Worm (Caenorhabditis elegans) whole organism, L1 larva: ENCODE measurements around the gene acdh-2.

ENCODE experiments used
- C34B4.2 ChIP-seq: sonication (generic microtip); optimal IDR thresholded peaks from 2 replicates; lab custom pipeline; 2017; ENCODE audit warnings: mild to moderate bottlenecking, missing genetic modification characterization, missing compliant biosample characterization
- Y116A8C.19 ChIP-seq: sonication (generic microtip); optimal IDR thresholded peaks from 2 replicates; lab custom pipeline; 2016; ENCODE audit warnings: missing compliant biosample characterization, missing genetic modification characterization, borderline replicate concordance
- ceh-8 ChIP-seq: fragments of 200-800 bp; sonication (Bioruptor generic); optimal IDR thresholded peaks from 2 replicates; lab custom pipeline; 2018; ENCODE audit warnings: mild to moderate bottlenecking, missing genetic modification characterization, moderate library complexity, missing compliant biosample characterization
- ceh-88 ChIP-seq: fragments of 200-800 bp; sonication (Bioruptor generic); IDR thresholded peaks from 2 replicates; pipeline ENCODE4 v1.3.6; 2022; ENCODE audit warnings: missing genetic modification characterization, missing compliant biosample characterization
- efl-1 ChIP-seq, 4 experiments: fragments of 150-350 bp; optimal IDR thresholded peaks in 3 of 4; peaks in 1 of 4; 1 replicate in 1 of 4; 2 replicates in 3 of 4; lab custom pipeline; 2014; ENCODE audit warnings: missing biosample characterization in 2 of 4, missing genetic modification characterization in 2 of 4, missing genetic modification reagents in 2 of 4
- egl-13 ChIP-seq: sonication (generic microtip); optimal IDR thresholded peaks from 2 replicates; lab custom pipeline; 2016; ENCODE audit warnings: missing genotype, missing genetic modification reagents, missing genetic modification characterization, missing compliant biosample characterization
- elt-2 ChIP-seq: sonication (generic microtip); optimal IDR thresholded peaks from 2 replicates; lab custom pipeline; 2016; ENCODE audit warnings: missing genetic modification characterization, mild to moderate bottlenecking, inconsistent platforms, missing compliant biosample characterization, missing genetic modification reagents
- elt-3 ChIP-seq, 6 experiments: fragments of 150-350 bp in 1 of 6; sonication (generic microtip); optimal IDR thresholded peaks; 2 replicates each; lab custom pipeline; 2017 to 2018; ENCODE audit warnings: missing biosample characterization in 6 of 6, missing genetic modification characterization in 6 of 6, inconsistent platforms in 1 of 6
- fkh-10 ChIP-seq: sonication (generic microtip); optimal IDR thresholded peaks from 2 replicates; lab custom pipeline; 2017; ENCODE audit warnings: missing biosample characterization, missing genetic modification reagents, missing genetic modification characterization
- irx-1 ChIP-seq: sonication (generic microtip); optimal IDR thresholded peaks from 2 replicates; lab custom pipeline; 2016; ENCODE audit warnings: missing genetic modification characterization, missing compliant biosample characterization
- isw-1 ChIP-seq: fragments of 200-800 bp; sonication (Bioruptor generic); IDR thresholded peaks from 2 replicates; pipeline ENCODE4 v1.3.6; 2022; ENCODE audit warnings: missing genetic modification characterization, missing compliant biosample characterization
- jun-1 ChIP-seq: fragments of 150-350 bp; optimal IDR thresholded peaks from 2 replicates; lab custom pipeline; 2014; ENCODE audit warnings: missing biosample characterization, missing genetic modification reagents, missing genetic modification characterization
- lin-14 ChIP-seq: fragments of 200-800 bp; sonication (Bioruptor generic); optimal IDR thresholded peaks from 2 replicates; lab custom pipeline; 2018; ENCODE audit warnings: mild to moderate bottlenecking, missing genetic modification characterization, moderate library complexity, missing compliant biosample characterization
- lin-35 ChIP-seq, 2 experiments: fragments of 150-350 bp; optimal IDR thresholded peaks; 2 replicates each; lab custom pipeline; 2014; ENCODE audit warnings: missing biosample characterization in 2 of 2, missing genetic modification characterization in 2 of 2, missing genetic modification reagents in 2 of 2
- lir-3 ChIP-seq: sonication (generic microtip); optimal IDR thresholded peaks from 2 replicates; lab custom pipeline; 2016; ENCODE audit warnings: mild to moderate bottlenecking, missing genetic modification characterization, moderate library complexity, missing compliant biosample characterization; ENCODE audit not compliant: poor library complexity
- lsy-2 ChIP-seq, 2 experiments: fragments of 150-350 bp; optimal IDR thresholded peaks; 2 replicates each; lab custom pipeline; 2014; ENCODE audit warnings: missing biosample characterization in 2 of 2, missing genetic modification characterization in 2 of 2
- mab-9 ChIP-seq: fragments of 200-800 bp; sonication (Bioruptor generic); IDR thresholded peaks from 2 replicates; pipeline ENCODE4 v1.3.6; 2022; ENCODE audit warnings: missing genetic modification reagents, missing genetic modification characterization, missing compliant biosample characterization
- mef-2 ChIP-seq: fragments of 150-350 bp; optimal IDR thresholded peaks from 2 replicates; lab custom pipeline; 2014; ENCODE audit warnings: missing biosample characterization, missing genetic modification characterization
- mep-1 ChIP-seq: fragments of 150-350 bp; optimal IDR thresholded peaks from 2 replicates; lab custom pipeline; 2014; ENCODE audit warnings: missing biosample characterization, missing genetic modification characterization
- nhr-12 ChIP-seq: sonication (generic microtip); optimal IDR thresholded peaks from 2 replicates; lab custom pipeline; 2017; ENCODE audit warnings: missing biosample characterization, missing genetic modification characterization
- nhr-20 ChIP-seq: sonication (generic microtip); optimal IDR thresholded peaks from 2 replicates; lab custom pipeline; 2016; ENCODE audit warnings: mild to moderate bottlenecking, missing genetic modification characterization, missing compliant biosample characterization
- nhr-71 ChIP-seq: sonication (generic microtip); optimal IDR thresholded peaks from 2 replicates; lab custom pipeline; 2016; ENCODE audit warnings: mild to moderate bottlenecking, missing genetic modification characterization, moderate library complexity, missing compliant biosample characterization
- nhr-84 ChIP-seq: sonication (generic microtip); optimal IDR thresholded peaks from 2 replicates; lab custom pipeline; 2017; ENCODE audit warnings: missing biosample characterization, missing genetic modification characterization
- nhr-85 ChIP-seq: sonication (generic microtip); peaks from one replicate; lab custom pipeline; 2016; ENCODE audit warnings: missing genetic modification characterization, inconsistent platforms, missing compliant biosample characterization
- nhr-90 ChIP-seq: sonication (generic microtip); optimal IDR thresholded peaks from 2 replicates; lab custom pipeline; 2016; ENCODE audit warnings: mild to moderate bottlenecking, missing genetic modification characterization, missing compliant biosample characterization; ENCODE audit not compliant: poor library complexity
- pqm-1 ChIP-seq: sonication (generic microtip); optimal IDR thresholded peaks from 3 replicates; lab custom pipeline; 2017; ENCODE audit warnings: missing biosample characterization, missing genetic modification characterization
- snu-23 ChIP-seq: sonication (generic microtip); optimal IDR thresholded peaks from 2 replicates; lab custom pipeline; 2016; ENCODE audit warnings: missing genetic modification characterization, missing compliant biosample characterization
- sox-4 ChIP-seq: sonication (generic microtip); optimal IDR thresholded peaks from 2 replicates; lab custom pipeline; 2016; ENCODE audit warnings: missing genetic modification characterization, missing compliant biosample characterization
- tlp-1 ChIP-seq: fragments of 150-350 bp; optimal IDR thresholded peaks from 2 replicates; lab custom pipeline; 2014; ENCODE audit warnings: missing biosample characterization, missing genetic modification characterization
- unc-30 ChIP-seq: sonication (generic microtip); optimal IDR thresholded peaks from 2 replicates; lab custom pipeline; 2017; ENCODE audit warnings: missing biosample characterization, missing genetic modification characterization
- zip-4 ChIP-seq: fragments of 200-800 bp; sonication (Bioruptor generic); optimal IDR thresholded peaks from 2 replicates; lab custom pipeline; 2018; ENCODE audit warnings: mild to moderate bottlenecking, missing genetic modification characterization, moderate library complexity, missing compliant biosample characterization

The acdh-2 gene

DNA sequence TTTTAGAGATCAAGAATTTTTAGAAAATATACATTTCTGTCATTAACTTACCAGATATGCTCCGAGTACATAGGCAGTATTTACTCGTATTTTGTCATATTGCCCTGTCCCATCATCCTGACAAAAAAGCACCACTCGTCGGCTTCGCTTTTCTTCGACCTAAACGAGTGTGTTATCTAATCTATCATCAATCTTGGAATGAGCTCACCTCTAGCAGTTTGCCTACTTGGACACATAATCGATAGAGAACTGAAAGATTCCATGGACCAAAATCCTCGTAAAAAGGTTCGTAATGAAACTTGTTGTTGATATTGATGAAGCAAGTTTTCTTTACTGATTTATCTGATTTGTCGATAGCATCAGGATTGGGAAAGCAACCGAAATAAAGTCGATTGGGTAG lies 45.6 kb upstream of the acdh-2 start:
- TF ChIP-seq zip-4 (GFP tag; lab: Kevin White, UChicago): no peak
- TF ChIP-seq snu-23 (GFP tag; lab: Kevin White, UChicago): no peak
- peak; percentile 72 for TF ChIP-seq nhr-85

DNA sequence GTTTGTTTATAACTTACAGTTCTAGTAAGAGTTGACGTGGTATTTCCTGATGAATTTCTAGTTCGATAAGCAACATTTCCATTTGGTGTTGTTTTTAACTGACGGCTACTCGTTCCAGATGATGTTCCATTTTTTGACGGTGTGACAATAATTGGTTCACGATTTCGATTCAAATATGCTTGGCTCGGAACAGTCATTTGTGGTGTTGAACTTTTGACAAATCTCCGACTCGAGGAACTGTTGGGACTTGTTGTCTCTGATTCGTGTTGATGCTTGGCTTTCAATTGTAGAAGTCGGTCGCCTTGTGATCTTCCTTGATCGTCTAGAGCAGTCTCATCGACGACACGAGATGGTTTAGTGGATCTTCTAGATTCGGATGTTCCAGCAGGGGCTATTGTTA lies 44.3 kb upstream of the acdh-2 start:
- TF ChIP-seq efl-1 (optimal IDR thresholded peaks at IDR 0.05; lab: Kevin White, UChicago) (no peak), efl-1 (GFP tag; optimal IDR thresholded peaks at IDR 0.05 in 1 of 2; lab: Kevin White, UChicago) (peak in 1 of 2 experiments; percentile 82), nhr-85 (peak; percentile 52), nhr-12 (tag; lab: Kevin White, UChicago) (no peak), tlp-1 (no peak)

DNA sequence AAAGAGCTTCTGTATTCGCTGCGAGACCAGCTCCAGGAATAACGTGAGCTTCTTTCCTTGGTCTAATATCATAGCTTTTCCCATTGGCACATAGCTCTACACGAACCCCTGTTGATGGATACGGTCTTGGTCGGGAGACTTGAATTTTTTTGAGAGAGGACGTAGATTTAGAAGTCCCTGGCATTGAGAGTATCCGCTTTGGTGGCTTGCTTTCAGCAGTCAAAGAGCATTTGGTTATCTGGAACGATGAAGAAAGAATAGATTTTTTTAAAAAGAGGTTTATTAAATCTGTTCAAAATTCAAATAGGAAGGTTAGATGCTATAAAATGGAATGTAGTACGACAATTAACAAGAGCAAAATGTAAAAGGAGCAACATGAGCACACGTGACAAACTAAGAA lies 42.4 kb upstream of the acdh-2 start, which contains the start of gene C17G10.13:
Gene C17G10.13 (minus strand): TSS at position 101 of the 400 bp plus-strand sequence.
- TF ChIP-seq Y116A8C.19 (tag; lab: Kevin White, UChicago) (no peak), mef-2 (tag; lab: Kevin White, UChicago) (no peak), fkh-10 (GFP tag; lab: Kevin White, UChicago) (no peak)

DNA sequence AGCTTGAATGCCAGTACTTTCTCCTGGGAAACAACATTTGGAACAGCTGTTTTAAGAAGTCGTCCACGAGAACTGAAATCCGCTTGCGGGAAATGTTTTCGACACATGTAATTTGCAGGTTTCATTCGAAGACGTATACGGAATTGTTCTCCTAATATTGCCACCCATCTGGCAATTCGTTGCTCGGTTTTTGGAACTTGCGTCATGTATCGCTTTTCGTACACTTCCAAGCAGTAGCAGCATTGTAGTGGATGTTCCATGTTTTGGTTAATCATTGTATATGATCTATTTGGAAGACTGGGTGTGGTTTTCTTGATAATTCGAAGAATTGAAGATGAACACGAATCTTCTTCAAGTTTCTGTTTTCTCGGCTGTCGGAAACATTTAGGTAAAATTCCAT lies 40.5 kb upstream of the acdh-2 start:
- TF ChIP-seq unc-30 (tag; lab: Kevin White, UChicago): no peak

DNA sequence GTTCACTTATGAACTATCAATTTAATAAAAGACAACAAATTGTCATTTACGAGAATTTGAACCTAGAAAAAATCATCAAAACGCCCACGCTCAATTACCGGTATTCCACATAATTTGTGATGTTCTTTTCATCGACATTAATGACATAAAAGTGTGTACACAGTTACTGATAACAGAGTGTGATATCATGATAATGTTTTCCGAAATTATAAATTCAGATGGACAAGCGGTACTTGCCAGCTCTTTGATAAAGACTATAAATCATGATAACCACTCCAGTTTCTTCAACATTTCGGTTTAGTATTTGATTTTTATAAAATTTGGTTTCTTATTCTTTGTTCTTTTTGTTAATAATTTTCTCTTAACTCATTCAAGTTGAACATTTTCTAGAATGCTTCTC lies 38.5 kb upstream of the acdh-2 start, which contains the start of gene lys-8:
Gene lys-8 (plus strand): TSS at position 391 of the 400 bp plus-strand sequence.
- TF ChIP-seq jun-1 (peak; percentile 13), ceh-88 (GFP tag; lab: Robert Waterston, UW) (no peak), lir-3 (tag; lab: Kevin White, UChicago) (no peak), tlp-1 (peak; percentile 89), egl-13 (tag; lab: Kevin White, UChicago) (no peak), elt-2 (tag; lab: Kevin White, UChicago) (peak; percentile 99), lin-14 (GFP tag; lab: Kevin White, UChicago) (peak; percentile 35), lin-35 (GFP tag; optimal IDR thresholded peaks at IDR 0.05; lab: Kevin White, UChicago) (peak in 1 of 2 experiments; percentile 25), nhr-20 (tag; lab: Kevin White, UChicago) (peak; percentile 28), elt-3 (tag; optimal IDR thresholded peaks at IDR 0.05; lab: Kevin White, UChicago) (no peak), pqm-1 (tag; lab: Kevin White, UChicago) (peak; percentile 92), mef-2 (tag; lab: Kevin White, UChicago) (no peak), nhr-90 (no peak)
- TF ChIP-seq, all 84 proteins: peak for 7

DNA sequence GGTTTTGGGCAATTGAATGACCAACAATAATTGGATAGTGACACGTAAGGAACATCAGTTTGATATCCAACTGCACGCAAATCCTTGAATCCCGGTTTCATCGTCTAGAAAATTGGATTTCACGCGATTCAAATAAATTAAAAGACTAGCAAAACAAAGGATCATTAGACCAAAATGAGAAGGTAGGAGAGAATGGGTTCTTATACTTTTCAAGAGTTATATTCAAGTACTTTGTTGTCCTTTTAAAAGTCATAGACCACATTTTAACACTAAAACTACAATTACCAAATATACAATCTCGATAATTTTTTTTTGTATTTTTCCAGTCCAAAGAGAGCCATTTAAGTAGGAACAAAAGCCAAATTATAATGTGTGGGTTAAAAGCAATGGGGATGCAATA lies 35.0 kb upstream of the acdh-2 start, which contains the start of gene T25E4.2:
Gene T25E4.2 (minus strand): TSS at position 101 of the 400 bp plus-strand sequence.
- TF ChIP-seq mab-9 (GFP tag; lab: Robert Waterston, UW) (no peak), isw-1 (no peak), sox-4 (no peak), lin-35 (GFP tag; optimal IDR thresholded peaks at IDR 0.05; lab: Kevin White, UChicago) (no peak), irx-1 (tag; lab: Kevin White, UChicago) (no peak), mep-1 (no peak), nhr-71 (no peak), ceh-88 (GFP tag; lab: Robert Waterston, UW) (no peak), ceh-8 (GFP tag; lab: Kevin White, UChicago) (no peak), pqm-1 (tag; lab: Kevin White, UChicago) (no peak), C34B4.2 (tag; lab: Kevin White, UChicago) (no peak), lsy-2 (tag; optimal IDR thresholded peaks at IDR 0.05; lab: Kevin White, UChicago) (no peak), nhr-84 (tag; lab: Kevin White, UChicago) (no peak)
- TF ChIP-seq, all 84 proteins: peak for 0
